Worm (Caenorhabditis elegans): Measurements from ENCODE around the gene acdh-10.

DNA sequence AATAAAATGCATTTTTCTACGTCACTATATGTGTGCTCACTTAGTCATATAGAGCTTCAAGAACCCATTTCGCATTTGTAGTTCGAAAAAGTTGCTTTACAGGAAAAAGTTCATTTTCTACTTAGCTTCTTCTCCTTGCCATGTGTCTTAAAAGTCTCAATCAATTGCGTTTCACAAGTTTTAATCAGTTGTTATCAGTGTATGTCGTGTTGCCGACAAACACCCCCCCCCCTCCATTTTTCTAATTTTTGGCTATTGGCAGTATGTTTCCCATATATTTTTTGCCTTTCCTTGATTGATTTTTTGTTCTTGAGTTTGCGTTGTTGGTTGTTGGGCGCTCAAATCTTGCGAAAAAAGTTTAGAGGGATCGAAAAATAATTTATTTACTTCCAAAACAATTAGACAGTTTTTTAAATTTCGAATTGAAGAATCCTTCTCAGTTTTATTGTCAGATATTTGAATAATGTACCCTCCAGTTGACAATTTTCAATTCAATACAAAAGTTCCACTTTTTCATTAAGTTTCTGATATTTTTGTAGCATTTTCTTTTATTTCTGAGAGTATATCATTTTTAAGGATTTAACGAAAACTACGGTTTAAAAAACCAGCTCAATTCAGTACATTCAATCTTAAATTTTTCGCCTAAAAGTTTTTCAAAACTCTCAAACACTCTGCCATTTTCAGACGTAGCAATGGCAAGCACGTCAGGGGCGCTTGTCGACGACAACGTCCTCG is 28.8 kb downstream of the acdh-10 start, which contains the start of gene sid-3:
- TF ChIP-seq nhr-28 (tag; optimal IDR thresholded peaks at IDR 0.05) (no peak), ztf-11 (tag; optimal IDR thresholded peaks at IDR 0.05) (no peak), nhr-12 (tag; optimal IDR thresholded peaks at IDR 0.05) (no peak)

All from whole organism, mixed stage, embryonic.